Fruit fly (Drosophila melanogaster) Kc167 (cell line): Measurements from ENCODE around the gene CG11619.

ENCODE experiments used
- Myc ChIP-seq: fragments of >200 bp; optimal IDR thresholded peaks from 2 replicates; lab custom pipeline; 2017; ENCODE audit warnings: missing external identifiers
- h ChIP-seq: fragments of >200 bp; optimal IDR thresholded peaks from 3 replicates; lab custom pipeline; 2018; ENCODE audit warnings: missing external identifiers
- insv ChIP-seq: fragments of >200 bp; optimal IDR thresholded peaks from 3 replicates; lab custom pipeline; 2018; ENCODE audit warnings: missing external identifiers
- psq ChIP-seq: fragments of >200 bp; optimal IDR thresholded peaks from 2 replicates; lab custom pipeline; 2017; ENCODE audit warnings: missing external identifiers
- ttk ChIP-seq: sonication (Bioruptor generic); optimal IDR thresholded peaks from 2 replicates; lab custom pipeline; 2017; ENCODE audit warnings: missing external identifiers

- TF ChIP-seq Myc (lab: Kevin White, UChicago) (no peak), ttk (lab: Kevin White, UChicago) (no peak), insv (no peak), psq (lab: Kevin White, UChicago) (no peak), h (lab: Kevin White, UChicago) (no peak)
Observed at dm6 chr3L:18995667-18996029, 7.5 kb upstream of the CG11619 start.
